Fruit fly (Drosophila melanogaster) whole organism, prepupa: ENCODE measurements around the gene CG11322.

ENCODE experiments used
- Blimp-1 ChIP-seq: fragments of 200-800 bp; sonication (Bioruptor generic); optimal IDR thresholded peaks from 3 replicates; lab custom pipeline; 2017; ENCODE audit warnings: missing biosample characterization, missing genetic modification characterization, mild to moderate bottlenecking, moderate library complexity, missing genetic modification reagents
- CG10669 ChIP-seq: fragments of 200-800 bp; sonication (Bioruptor generic); optimal IDR thresholded peaks from 3 replicates; lab custom pipeline; 2018; ENCODE audit warnings: missing biosample characterization, mild to moderate bottlenecking, missing genetic modification characterization, moderate library complexity
- CG11762 ChIP-seq: fragments of 200-800 bp; sonication (Bioruptor generic); optimal IDR thresholded peaks from 3 replicates; lab custom pipeline; 2016; ENCODE audit warnings: missing biosample characterization, missing genetic modification characterization; ENCODE audit not compliant: insufficient read depth
- CG3032 ChIP-seq: fragments of 200-800 bp; optimal IDR thresholded peaks from 2 replicates; lab custom pipeline; 2019; ENCODE audit warnings: missing biosample characterization, mild to moderate bottlenecking, missing genetic modification characterization, moderate library complexity
- CG32006 ChIP-seq: fragments of 200-800 bp; sonication (Bioruptor generic); optimal IDR thresholded peaks from 3 replicates; lab custom pipeline; 2017; ENCODE audit warnings: missing biosample characterization, mild to moderate bottlenecking, missing genetic modification characterization
- CG34406 ChIP-seq: fragments of 200-800 bp; sonication (Bioruptor generic); optimal IDR thresholded peaks from 3 replicates; lab custom pipeline; 2016; ENCODE audit warnings: missing biosample characterization, missing genetic modification characterization
- CG4318 ChIP-seq: fragments of 200-800 bp; sonication (Bioruptor generic); optimal IDR thresholded peaks from 3 replicates; lab custom pipeline; 2017; ENCODE audit warnings: missing biosample characterization, mild to moderate bottlenecking, missing genetic modification characterization
- CG6163 ChIP-seq: fragments of 200-800 bp; sonication (Bioruptor generic); IDR thresholded peaks from 3 replicates; pipeline ENCODE4 v1.3.6; 2022; ENCODE audit warnings: missing biosample characterization, missing genetic modification characterization
- CG6808 ChIP-seq: fragments of 200-800 bp; sonication (Bioruptor generic); optimal IDR thresholded peaks from 3 replicates; lab custom pipeline; 2017; ENCODE audit warnings: missing biosample characterization, missing genetic modification characterization, mild to moderate bottlenecking, moderate library complexity, missing genetic modification reagents
- CG8632 ChIP-seq: fragments of 200-800 bp; sonication (Bioruptor generic); optimal IDR thresholded peaks from 3 replicates; lab custom pipeline; 2016; ENCODE audit warnings: missing biosample characterization, missing genetic modification characterization
- CG9139 ChIP-seq: fragments of 200-800 bp; sonication (Bioruptor generic); optimal IDR thresholded peaks from 3 replicates; lab custom pipeline; 2017; ENCODE audit warnings: missing biosample characterization, mild to moderate bottlenecking, missing genetic modification characterization
- Eip75B ChIP-seq: fragments of 200-800 bp; sonication (Bioruptor generic); optimal IDR thresholded peaks from 3 replicates; lab custom pipeline; 2016; ENCODE audit warnings: missing biosample characterization, missing genetic modification characterization
- Eip78C ChIP-seq: fragments of 200-800 bp; sonication (Bioruptor generic); peaks from one replicate; lab custom pipeline; 2016; ENCODE audit warnings: missing biosample characterization, missing genetic modification characterization
- Ets21C ChIP-seq: fragments of 200-800 bp; sonication (Bioruptor generic); optimal IDR thresholded peaks from 3 replicates; lab custom pipeline; 2016; ENCODE audit warnings: missing biosample characterization, missing genetic modification characterization
- Ets96B ChIP-seq: fragments of 200-800 bp; optimal IDR thresholded peaks from 2 replicates; lab custom pipeline; 2019; ENCODE audit warnings: missing biosample characterization, mild to moderate bottlenecking, missing genetic modification characterization, moderate library complexity
- Gug ChIP-seq: fragments of 200-800 bp; sonication (Bioruptor generic); IDR thresholded peaks from 2 replicates; pipeline ENCODE4 v1.3.6; 2022; ENCODE audit warnings: missing biosample characterization, missing genetic modification characterization
- Hr38 ChIP-seq: sonication (Bioruptor generic); optimal IDR thresholded peaks from 2 replicates; lab custom pipeline; 2016; ENCODE audit warnings: missing biosample characterization, missing genetic modification characterization
- Hr4 ChIP-seq: fragments of 200-800 bp; sonication (Bioruptor generic); optimal IDR thresholded peaks from 3 replicates; lab custom pipeline; 2016; ENCODE audit warnings: missing biosample characterization, missing genetic modification characterization
- Lpt ChIP-seq: fragments of 200-800 bp; sonication (Bioruptor generic); optimal IDR thresholded peaks from 3 replicates; lab custom pipeline; 2016; ENCODE audit warnings: missing biosample characterization, missing genetic modification characterization
- Met ChIP-seq: fragments of 200-800 bp; sonication (Bioruptor generic); optimal IDR thresholded peaks from 3 replicates; lab custom pipeline; 2016; ENCODE audit warnings: missing biosample characterization, missing genetic modification characterization
- OdsH ChIP-seq: fragments of 200-800 bp; sonication (Bioruptor generic); optimal IDR thresholded peaks from 3 replicates; lab custom pipeline; 2016; ENCODE audit warnings: missing biosample characterization, missing genetic modification characterization
- acj6 ChIP-seq: fragments of 200-800 bp; sonication (Bioruptor generic); optimal IDR thresholded peaks from 3 replicates; lab custom pipeline; 2016; ENCODE audit warnings: missing biosample characterization, missing genetic modification characterization
- dac ChIP-seq: fragments of 200-800 bp; sonication (Bioruptor generic); optimal IDR thresholded peaks from 2 replicates; lab custom pipeline; 2017; ENCODE audit warnings: missing biosample characterization, mild to moderate bottlenecking, missing genetic modification characterization
- eg ChIP-seq: fragments of 200-800 bp; sonication (Bioruptor generic); IDR thresholded peaks from 3 replicates; pipeline ENCODE4 v1.3.6; 2022; ENCODE audit warnings: missing biosample characterization, missing genetic modification characterization
- esn ChIP-seq: fragments of 200-800 bp; sonication (Bioruptor generic); optimal IDR thresholded peaks from 2 replicates; lab custom pipeline; 2016; ENCODE audit warnings: missing biosample characterization, mild to moderate bottlenecking, missing genetic modification characterization, moderate library complexity
- fd59A ChIP-seq: fragments of 200-800 bp; sonication (Bioruptor generic); optimal IDR thresholded peaks from 2 replicates; lab custom pipeline; 2017; ENCODE audit warnings: missing biosample characterization, mild to moderate bottlenecking, missing genetic modification characterization, missing genetic modification reagents
- fd85E ChIP-seq: fragments of 200-800 bp; sonication (Bioruptor generic); optimal IDR thresholded peaks from 3 replicates; lab custom pipeline; 2016; ENCODE audit warnings: missing biosample characterization, missing genetic modification characterization
- net ChIP-seq: fragments of 200-800 bp; sonication (Bioruptor generic); optimal IDR thresholded peaks from 3 replicates; lab custom pipeline; 2016; ENCODE audit warnings: missing biosample characterization, missing genetic modification characterization
- spab ChIP-seq: fragments of 200-800 bp; sonication (Bioruptor generic); optimal IDR thresholded peaks from 2 replicates; lab custom pipeline; 2017; ENCODE audit warnings: missing biosample characterization, mild to moderate bottlenecking, missing genetic modification characterization, missing genetic modification reagents
- svp ChIP-seq: fragments of 200-800 bp; sonication (Bioruptor generic); peaks from one replicate; lab custom pipeline; 2016; ENCODE audit warnings: missing biosample characterization, missing genetic modification characterization
- topi ChIP-seq: fragments of 200-800 bp; sonication (Bioruptor generic); optimal IDR thresholded peaks from 3 replicates; lab custom pipeline; 2016; ENCODE audit warnings: missing biosample characterization, missing genetic modification characterization
- vri ChIP-seq: fragments of 200-800 bp; sonication (Bioruptor generic); optimal IDR thresholded peaks from 3 replicates; lab custom pipeline; 2016; ENCODE audit warnings: missing biosample characterization, mild to moderate bottlenecking, missing genetic modification characterization

Gene CG11322

dm6 chr2L:6759528-6759927 lies at the start of gene CG11322:
CG11322 (minus strand) TSS chr2L:6759628.
- TF ChIP-seq CG10669 (no peak), acj6 (GFP tag; lab: Kevin White, UChicago) (no peak), Met (GFP tag; lab: Kevin White, UChicago) (no peak), spab (no peak), CG6808 (GFP tag; lab: Kevin White, UChicago) (no peak), Lpt (GFP tag; lab: Kevin White, UChicago) (no peak), CG8632 (GFP tag; lab: Kevin White, UChicago) (no peak)

dm6 chr2L:6805783-6806182 lies 46.4 kb upstream of the CG11322 start, which contains the start of gene CG17375:
CG17375 (minus strand) TSS chr2L:6805792.
- TF ChIP-seq fd59A (GFP tag; lab: Kevin White, UChicago) (no peak), net (GFP tag; lab: Kevin White, UChicago) (no peak), CG4318 (GFP tag; lab: Kevin White, UChicago) (no peak), svp (GFP tag; lab: Kevin White, UChicago) (no peak), Ets21C (no peak), CG32006 (GFP tag; lab: Kevin White, UChicago) (no peak), acj6 (GFP tag; lab: Kevin White, UChicago) (no peak), CG11762 (no peak), topi (no peak), Hr38 (GFP tag; lab: Kevin White, UChicago) (no peak), OdsH (GFP tag; lab: Kevin White, UChicago) (no peak), CG3032 (tag; lab: Kevin White, UChicago) (no peak), dac (GFP tag; lab: Kevin White, UChicago) (no peak), Hr4 (GFP tag; lab: Kevin White, UChicago) (no peak), fd85E (no peak)

- no peak for TF ChIP-seq CG9139 (GFP tag; lab: Kevin White, UChicago)
- TF ChIP-seq vri = peak; percentile 52
Observed at dm6 chr2L:6802740-6803139, 43.3 kb upstream of the CG11322 start, which contains the start of the genes CG17377 and Daao2. CG17377 (minus strand) TSS chr2L:6802840. Daao2 (plus strand) TSS chr2L:6803011.

dm6 chr2L:6800794-6801193 lies 41.4 kb upstream of the CG11322 start, which contains the start of gene CG17376:
CG17376 (minus strand) TSS chr2L:6800894.
- TF ChIP-seq CG6808 (GFP tag; lab: Kevin White, UChicago) (no peak), Ets21C (no peak), vri (no peak), esn (GFP tag; lab: Kevin White, UChicago) (no peak), eg (GFP tag; lab: Robert Waterston, UW) (no peak), fd59A (GFP tag; lab: Kevin White, UChicago) (no peak), CG6163 (GFP tag; lab: Robert Waterston, UW) (no peak)
- TF ChIP-seq, all 60 proteins: peak for 0

dm6 chr2L:6799551-6799950 lies 40.1 kb upstream of the CG11322 start:
- TF ChIP-seq Gug (GFP tag; lab: Robert Waterston, UW) (no peak), CG6808 (GFP tag; lab: Kevin White, UChicago) (no peak), topi (no peak), Eip75B (no peak), CG34406 (GFP tag; lab: Kevin White, UChicago) (no peak), Blimp-1 (no peak), CG6163 (GFP tag; lab: Robert Waterston, UW) (no peak), Ets96B (no peak)

- TF ChIP-seq Eip78C (GFP tag; lab: Kevin White, UChicago) = no peak
- TF ChIP-seq, all 60 proteins: peak for 0
Observed at dm6 chr2L:6798762-6799246, 39.4 kb upstream of the CG11322 start, which contains the start of the genes nrv2 and CG43610. nrv2 (minus strand) TSS chr2L:6798862. CG43610 (plus strand) TSS chr2L:6799196.
